Fruit fly (Drosophila melanogaster) whole organism, embryonic: ENCODE results near the gene CG46310.

ENCODE experiments used
- Atf6 ChIP-seq: fragments of 200-800 bp; sonication (Bioruptor generic); IDR thresholded peaks from 2 replicates; pipeline ENCODE4 v1.3.6; 2022; ENCODE audit warnings: missing biosample characterization, missing genetic modification characterization
- BEAF-32 ChIP-seq: fragments of 200-800 bp; sonication (Bioruptor generic); optimal IDR thresholded peaks from 3 replicates; lab custom pipeline; 2017; ENCODE audit warnings: missing biosample characterization, missing genetic modification characterization, mild to moderate bottlenecking, moderate library complexity, missing genetic modification reagents
- CG10543 ChIP-seq: fragments of 200-800 bp; sonication (Bioruptor generic); optimal IDR thresholded peaks from 3 replicates; lab custom pipeline; 2017; ENCODE audit warnings: missing biosample characterization, mild to moderate bottlenecking, missing genetic modification characterization, moderate library complexity
- CG11085 ChIP-seq: fragments of 200-800 bp; sonication (Bioruptor generic); IDR thresholded peaks from 2 replicates; pipeline ENCODE4 v1.3.6; 2022; ENCODE audit warnings: missing biosample characterization, missing genetic modification characterization
- CG12769 ChIP-seq: fragments of 200-800 bp; sonication (Bioruptor generic); optimal IDR thresholded peaks from 2 replicates; lab custom pipeline; 2019; ENCODE audit warnings: missing biosample characterization, mild to moderate bottlenecking, missing genetic modification characterization, moderate library complexity
- CG13123 ChIP-seq: fragments of 200-800 bp; sonication (Bioruptor generic); optimal IDR thresholded peaks from 2 replicates; lab custom pipeline; 2016; ENCODE audit warnings: missing biosample characterization, missing genetic modification characterization
- CG13296 ChIP-seq: fragments of 200-800 bp; sonication (Bioruptor generic); optimal IDR thresholded peaks from 3 replicates; lab custom pipeline; 2018; ENCODE audit warnings: missing biosample characterization, mild to moderate bottlenecking, missing genetic modification characterization
- CG13424 ChIP-seq: fragments of 200-800 bp; sonication (Bioruptor generic); optimal IDR thresholded peaks from 2 replicates; lab custom pipeline; 2019; ENCODE audit warnings: missing biosample characterization, mild to moderate bottlenecking, missing genetic modification characterization, moderate library complexity
- CG14441 ChIP-seq: fragments of 200-800 bp; sonication (Bioruptor generic); IDR thresholded peaks from 2 replicates; pipeline ENCODE4 v1.3.6; 2022; ENCODE audit warnings: missing biosample characterization, missing genetic modification characterization
- CG1603 ChIP-seq: fragments of 200-800 bp; sonication (Bioruptor generic); optimal IDR thresholded peaks from 2 replicates; lab custom pipeline; 2019; ENCODE audit warnings: missing biosample characterization, mild to moderate bottlenecking, missing genetic modification characterization, moderate library complexity
- CG1647 ChIP-seq: fragments of 200-800 bp; sonication (Bioruptor generic); optimal IDR thresholded peaks from 3 replicates; lab custom pipeline; 2016; ENCODE audit warnings: missing biosample characterization, missing genetic modification characterization
- CG17568 ChIP-seq: fragments of 200-800 bp; sonication (Bioruptor generic); optimal IDR thresholded peaks from 2 replicates; lab custom pipeline; 2018; ENCODE audit warnings: missing biosample characterization, mild to moderate bottlenecking, missing genetic modification characterization, moderate library complexity
- CG18011 ChIP-seq: fragments of 200-800 bp; sonication (Bioruptor generic); optimal IDR thresholded peaks from 2 replicates; lab custom pipeline; 2017; ENCODE audit warnings: missing biosample characterization, missing genetic modification characterization, mild to moderate bottlenecking, moderate library complexity, missing genotype
- CG18476 ChIP-seq: fragments of 200-800 bp; sonication (Bioruptor generic); optimal IDR thresholded peaks from 2 replicates; lab custom pipeline; 2016; ENCODE audit warnings: missing biosample characterization, mild to moderate bottlenecking, missing genetic modification characterization
- CG2120 ChIP-seq: fragments of 200-800 bp; sonication (Bioruptor generic); optimal IDR thresholded peaks from 3 replicates; lab custom pipeline; 2016; ENCODE audit warnings: missing biosample characterization, missing genetic modification characterization
- CG30020 ChIP-seq: fragments of 200-800 bp; optimal IDR thresholded peaks from 2 replicates; lab custom pipeline; 2019; ENCODE audit warnings: missing biosample characterization, mild to moderate bottlenecking, missing genetic modification characterization, moderate library complexity
- CG3065 ChIP-seq: fragments of 200-800 bp; sonication (Bioruptor generic); optimal IDR thresholded peaks from 2 replicates; lab custom pipeline; 2016; ENCODE audit warnings: missing biosample characterization, missing genetic modification characterization
- CG3163 ChIP-seq: fragments of 200-800 bp; sonication (Bioruptor generic); optimal IDR thresholded peaks from 3 replicates; lab custom pipeline; 2016; ENCODE audit warnings: missing biosample characterization, missing genetic modification characterization
- CG3281 ChIP-seq: fragments of 200-800 bp; sonication (Bioruptor generic); optimal IDR thresholded peaks from 3 replicates; lab custom pipeline; 2017; ENCODE audit warnings: missing biosample characterization, mild to moderate bottlenecking, missing genetic modification characterization
- CG4282 ChIP-seq: fragments of 200-800 bp; sonication (Bioruptor generic); optimal IDR thresholded peaks from 2 replicates; lab custom pipeline; 2016; ENCODE audit warnings: missing biosample characterization, missing genetic modification characterization
- CG4424 ChIP-seq: fragments of 200-800 bp; sonication (Bioruptor generic); optimal IDR thresholded peaks from 3 replicates; lab custom pipeline; 2016; ENCODE audit warnings: missing biosample characterization, missing genetic modification characterization
- CG4820 ChIP-seq: fragments of 200-800 bp; sonication (Bioruptor generic); optimal IDR thresholded peaks from 3 replicates; lab custom pipeline; 2016; ENCODE audit warnings: missing biosample characterization, missing genetic modification characterization
- CG4854 ChIP-seq: fragments of 200-800 bp; sonication (Bioruptor generic); optimal IDR thresholded peaks from 2 replicates; lab custom pipeline; 2016; ENCODE audit warnings: missing biosample characterization, missing genetic modification characterization, inconsistent platforms
- CG6854 ChIP-seq: fragments of 200-800 bp; sonication (Bioruptor generic); optimal IDR thresholded peaks from 3 replicates; lab custom pipeline; 2017; ENCODE audit warnings: missing biosample characterization, mild to moderate bottlenecking, missing genetic modification characterization
- CG7357 ChIP-seq: fragments of 200-800 bp; sonication (Bioruptor generic); IDR thresholded peaks from 3 replicates; pipeline ENCODE4 v1.3.6; 2022; ENCODE audit warnings: missing biosample characterization, missing genetic modification characterization
- Dp ChIP-seq: fragments of 200-800 bp; sonication (Bioruptor generic); optimal IDR thresholded peaks from 2 replicates; lab custom pipeline; 2018; ENCODE audit warnings: missing biosample characterization, mild to moderate bottlenecking, missing genetic modification characterization, moderate library complexity
- H15 ChIP-seq: fragments of 200-800 bp; sonication (Bioruptor generic); IDR thresholded peaks from 3 replicates; pipeline ENCODE4 v1.3.6; 2022; ENCODE audit warnings: missing biosample characterization, missing genetic modification characterization
- Lpt ChIP-seq: fragments of >200 bp; optimal IDR thresholded peaks from 2 replicates; lab custom pipeline; 2018; ENCODE audit warnings: missing biosample characterization, missing genetic modification characterization
- MESR4 ChIP-seq: fragments of 200-800 bp; sonication (Bioruptor generic); optimal IDR thresholded peaks from 2 replicates; lab custom pipeline; 2018; ENCODE audit warnings: missing biosample characterization, mild to moderate bottlenecking, missing genetic modification characterization, moderate library complexity
- NC2β ChIP-seq: fragments of 200-800 bp; sonication (Bioruptor generic); optimal IDR thresholded peaks from 2 replicates; lab custom pipeline; 2016; ENCODE audit warnings: missing biosample characterization, missing genetic modification characterization
- Scr ChIP-seq: fragments of 200-800 bp; sonication (Bioruptor generic); IDR thresholded peaks from 2 replicates; pipeline ENCODE4 v1.3.6; 2022; ENCODE audit warnings: missing biosample characterization, missing genetic modification characterization; ENCODE audit not compliant: partially characterized antibody
- Vsx1 ChIP-seq: fragments of 200-800 bp; sonication (Bioruptor generic); optimal IDR thresholded peaks from 2 replicates; lab custom pipeline; 2017; ENCODE audit warnings: missing biosample characterization, mild to moderate bottlenecking, missing genetic modification characterization, missing genetic modification reagents
- ash1 ChIP-seq: fragments of 200-800 bp; sonication (Bioruptor generic); optimal IDR thresholded peaks from 2 replicates; lab custom pipeline; 2018; ENCODE audit warnings: missing biosample characterization, mild to moderate bottlenecking, missing genetic modification characterization
- cas ChIP-seq: fragments of 200-800 bp; sonication (Bioruptor generic); IDR thresholded peaks from 2 replicates; pipeline ENCODE4 v1.3.6; 2022; ENCODE audit warnings: missing biosample characterization, missing genetic modification characterization
- dmrt11E ChIP-seq: fragments of 200-800 bp; sonication (Bioruptor generic); optimal IDR thresholded peaks from 3 replicates; lab custom pipeline; 2018; ENCODE audit warnings: missing biosample characterization, mild to moderate bottlenecking, missing genetic modification characterization, moderate library complexity
- eyg ChIP-seq: fragments of 200-800 bp; sonication (Bioruptor generic); optimal IDR thresholded peaks from 3 replicates; lab custom pipeline; 2016; ENCODE audit warnings: missing biosample characterization, missing genetic modification characterization
- fru ChIP-seq: fragments of >200 bp; optimal IDR thresholded peaks from 2 replicates; lab custom pipeline; 2017
- gce ChIP-seq: fragments of 200-800 bp; sonication (Bioruptor generic); IDR thresholded peaks from 3 replicates; pipeline ENCODE4 v1.3.6; 2022; ENCODE audit warnings: missing biosample characterization, missing genetic modification characterization
- gcm2 ChIP-seq: fragments of 200-800 bp; sonication (Bioruptor generic); optimal IDR thresholded peaks from 2 replicates; lab custom pipeline; 2016; ENCODE audit warnings: missing biosample characterization, missing genetic modification characterization
- gro ChIP-seq: fragments of 200-800 bp; sonication (Bioruptor generic); optimal IDR thresholded peaks from 2 replicates; lab custom pipeline; 2016; ENCODE audit warnings: missing biosample characterization, missing genetic modification characterization
- gsb-n ChIP-seq: fragments of 200-800 bp; sonication (Bioruptor generic); optimal IDR thresholded peaks from 3 replicates; lab custom pipeline; 2018; ENCODE audit warnings: missing biosample characterization, mild to moderate bottlenecking, missing genetic modification characterization
- inv ChIP-seq: fragments of 200-800 bp; sonication (Bioruptor generic); IDR thresholded peaks from 2 replicates; pipeline ENCODE4 v1.3.6; 2022; ENCODE audit warnings: missing biosample characterization, missing genetic modification characterization; ENCODE audit not compliant: partially characterized antibody
- lov ChIP-seq, 2 experiments: fragments of 200-800 bp in 1 of 2; fragments of >200 bp in 1 of 2; sonication (Bioruptor generic) in 1 of 2; IDR thresholded peaks in 1 of 2; optimal IDR thresholded peaks in 1 of 2; 2 replicates in 1 of 2; 3 replicates in 1 of 2; pipeline versions ENCODE4 v1.3.6 to Lab custom; 2017 to 2022; ENCODE audit warnings: missing biosample characterization in 1 of 2, missing genetic modification characterization in 1 of 2
- mam ChIP-seq: fragments of 200-800 bp; sonication (Bioruptor generic); optimal IDR thresholded peaks from 3 replicates; lab custom pipeline; 2016; ENCODE audit warnings: missing biosample characterization, missing genetic modification characterization
- mirr ChIP-seq: fragments of 200-800 bp; sonication (Bioruptor generic); optimal IDR thresholded peaks from 3 replicates; lab custom pipeline; 2018; ENCODE audit warnings: missing biosample characterization, mild to moderate bottlenecking, missing genetic modification characterization
- onecut ChIP-seq: fragments of 200-800 bp; sonication (Bioruptor generic); IDR thresholded peaks from 2 replicates; pipeline ENCODE4 v1.3.6; 2022; ENCODE audit warnings: missing biosample characterization, missing genetic modification characterization
- psq ChIP-seq: fragments of 200-800 bp; sonication (Bioruptor generic); optimal IDR thresholded peaks from 2 replicates; lab custom pipeline; 2017; ENCODE audit warnings: missing biosample characterization, missing genetic modification characterization
- pum ChIP-seq: fragments of 200-800 bp; sonication (Bioruptor generic); optimal IDR thresholded peaks from 2 replicates; lab custom pipeline; 2016; ENCODE audit warnings: missing biosample characterization, missing genetic modification characterization
- rib ChIP-seq: fragments of 200-800 bp; sonication (Bioruptor generic); IDR thresholded peaks from 2 replicates; pipeline ENCODE4 v1.3.6; 2022; ENCODE audit warnings: missing biosample characterization, missing genetic modification characterization
- run ChIP-seq: fragments of 200-800 bp; sonication (Bioruptor generic); optimal IDR thresholded peaks from 3 replicates; lab custom pipeline; 2018; ENCODE audit warnings: missing biosample characterization, mild to moderate bottlenecking, missing genetic modification characterization
- vfl ChIP-seq: fragments of 200-800 bp; sonication (Bioruptor generic); optimal IDR thresholded peaks from 2 replicates; lab custom pipeline; 2016; ENCODE audit warnings: missing biosample characterization, missing genetic modification characterization
- wdn ChIP-seq: fragments of 200-800 bp; sonication (Bioruptor generic); IDR thresholded peaks from 2 replicates; pipeline ENCODE4 v1.3.6; 2022; ENCODE audit warnings: missing biosample characterization, missing genetic modification characterization

The CG46310 gene

DNA sequence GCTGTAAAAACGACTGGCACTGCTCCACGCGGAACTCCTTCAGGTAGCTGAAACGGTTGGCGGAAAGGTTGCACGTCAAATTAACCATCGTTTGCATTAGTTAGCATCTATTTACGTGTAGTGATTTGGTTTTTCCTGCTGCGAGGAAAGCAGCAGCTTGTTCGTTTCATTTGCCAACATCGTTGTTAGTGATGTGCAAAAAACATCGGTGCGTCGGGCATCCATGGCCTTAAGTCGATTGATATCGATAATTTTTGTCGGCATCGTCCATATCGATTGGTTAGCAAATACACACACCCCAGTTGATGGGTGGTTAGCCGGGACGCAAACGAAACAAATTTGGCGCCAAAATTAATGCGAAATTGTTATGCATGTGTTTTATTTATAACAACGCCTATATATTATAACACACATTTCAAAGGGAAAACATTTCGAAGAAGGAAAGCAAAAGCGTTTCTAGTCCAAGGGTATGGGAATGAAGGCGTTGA lies 16.0 kb upstream of the CG46310 start, which contains the start of gene unk (continued):
- TF ChIP-seq Vsx1 (no peak), mam (GFP tag; lab: Kevin White, UChicago) (peak; percentile 31), BEAF-32 (peak; percentile 98), run (tag; lab: Kevin White, UChicago) (no peak), mirr (no peak), CG1647 (no peak), CG4854 (GFP tag; lab: Kevin White, UChicago) (no peak), Lpt (no peak), inv (GFP tag; lab: Robert Waterston, UW) (peak; percentile 98), Dp (GFP tag; lab: Kevin White, UChicago) (peak; percentile 89), CG1603 (tag; lab: Kevin White, UChicago) (peak; percentile 80), CG30020 (no peak), CG3065 (GFP tag; lab: Kevin White, UChicago) (no peak), CG2120 (peak; percentile 56), CG7357 (GFP tag; lab: Robert Waterston, UW) (no peak), psq (GFP tag; lab: Kevin White, UChicago) (no peak), gce (GFP tag; lab: Robert Waterston, UW) (no peak), CG3163 (GFP tag; lab: Kevin White, UChicago) (peak; percentile 53), dmrt11E (tag; lab: Kevin White, UChicago) (peak; percentile 2), CG18476 (GFP tag; lab: Kevin White, UChicago) (no peak), CG3281 (GFP tag; lab: Kevin White, UChicago) (no peak), onecut (no peak; the same call in 1 of the 2 replicates), pum (GFP tag; lab: Kevin White, UChicago) (no peak), fru (lab: Kevin White, UChicago) (no peak), CG4282 (GFP tag; lab: Kevin White, UChicago) (no peak), gro (GFP tag; lab: Kevin White, UChicago) (peak; percentile 54), gcm2 (no peak), vfl (GFP tag; lab: Kevin White, UChicago) (no peak), Atf6 (GFP tag; lab: Robert Waterston, UW) (no peak), CG14441 (no peak), CG18011 (GFP tag; lab: Kevin White, UChicago) (no peak), CG11085 (GFP tag; lab: Robert Waterston, UW) (no peak), CG13123 (GFP tag; lab: Kevin White, UChicago) (no peak), NC2β (GFP tag; lab: Kevin White, UChicago) (peak; percentile 62), CG13296 (GFP tag; lab: Kevin White, UChicago) (no peak), Scr (peak; percentile 97), eyg (GFP tag; lab: Kevin White, UChicago) (no peak), CG10543 (GFP tag; lab: Kevin White, UChicago) (no peak), cas (GFP tag; lab: Robert Waterston, UW) (no peak), CG17568 (GFP tag; lab: Kevin White, UChicago) (no peak), H15 (GFP tag; lab: Robert Waterston, UW) (no peak), ash1 (GFP tag; lab: Kevin White, UChicago) (no peak), lov (optimal IDR thresholded peaks at IDR 0.05; lab: Kevin White, UChicago) (no peak), lov (GFP tag; IDR thresholded peaks at IDR 0.05; lab: Robert Waterston, UW) (no peak), rib (peak; percentile 60), MESR4 (GFP tag; lab: Kevin White, UChicago) (peak; percentile 73), CG13424 (tag; lab: Kevin White, UChicago) (peak; percentile 17), CG4820 (GFP tag; lab: Kevin White, UChicago) (no peak), wdn (GFP tag; lab: Robert Waterston, UW) (no peak), CG4424 (GFP tag; lab: Kevin White, UChicago) (no peak), CG12769 (no peak), gsb-n (tag; lab: Kevin White, UChicago) (no peak), CG6854 (GFP tag; lab: Kevin White, UChicago) (no peak)
